Worm (Caenorhabditis elegans) whole organism, L2 larva: ENCODE measurements around the gene ccep-135.
A peak's percentile ranks its signal among the peaks of the same experiment; 100 is the strongest.

ENCODE experiments used
- C34F6.9 ChIP-seq: fragments of 150-350 bp; optimal IDR thresholded peaks from 2 replicates; lab custom pipeline; 2014; ENCODE audit warnings: missing biosample characterization, missing genetic modification characterization
- F13H6.1 ChIP-seq: sonication (generic microtip); optimal IDR thresholded peaks from 2 replicates; lab custom pipeline; 2016; ENCODE audit warnings: missing genetic modification characterization, missing compliant biosample characterization
- R02D3.7 ChIP-seq: fragments of 150-350 bp; optimal IDR thresholded peaks from 2 replicates; lab custom pipeline; 2014; ENCODE audit warnings: missing biosample characterization, missing genetic modification characterization
- ZK546.5 ChIP-seq: sonication (generic microtip); optimal IDR thresholded peaks from 2 replicates; lab custom pipeline; 2017; ENCODE audit warnings: missing biosample characterization, missing genetic modification characterization
- aly-2 ChIP-seq: fragments of 150-350 bp; optimal IDR thresholded peaks from 2 replicates; lab custom pipeline; 2014; ENCODE audit warnings: missing biosample characterization, missing genetic modification characterization
- ama-1 ChIP-seq: fragments of 150-350 bp; optimal IDR thresholded peaks from 2 replicates; lab custom pipeline; 2018; ENCODE audit warnings: inconsistent platforms
- blmp-1 ChIP-seq: sonication (generic microtip); optimal IDR thresholded peaks from 2 replicates; lab custom pipeline; 2017; ENCODE audit warnings: missing genetic modification characterization, mild to moderate bottlenecking, missing compliant biosample characterization, antibody characterized with exemption, moderate library complexity; ENCODE audit not compliant: insufficient read depth
- ceh-16 ChIP-seq: fragments of 150-350 bp; optimal IDR thresholded peaks from 2 replicates; lab custom pipeline; 2014; ENCODE audit warnings: missing biosample characterization, missing genetic modification characterization
- dmd-4 ChIP-seq: sonication (generic microtip); optimal IDR thresholded peaks from 2 replicates; lab custom pipeline; 2017; ENCODE audit warnings: missing biosample characterization, missing genetic modification characterization
- elt-3 ChIP-seq: sonication (generic microtip); optimal IDR thresholded peaks from 2 replicates; lab custom pipeline; 2017; ENCODE audit warnings: missing biosample characterization, missing genetic modification characterization
- gmeb-1 ChIP-seq: fragments of 150-350 bp; optimal IDR thresholded peaks from 2 replicates; lab custom pipeline; 2014; ENCODE audit warnings: missing biosample characterization, missing genetic modification characterization
- lin-13 ChIP-seq: fragments of 150-350 bp; optimal IDR thresholded peaks from 2 replicates; lab custom pipeline; 2014; ENCODE audit warnings: missing biosample characterization, missing genetic modification reagents, missing genetic modification characterization
- lin-39 ChIP-seq: fragments of 150-350 bp; optimal IDR thresholded peaks from 2 replicates; lab custom pipeline; 2014; ENCODE audit warnings: missing biosample characterization, missing genetic modification reagents, missing genetic modification characterization
- lsy-2 ChIP-seq, 2 experiments: fragments of 150-350 bp in 1 of 2; sonication (generic microtip) in 1 of 2; optimal IDR thresholded peaks; 2 replicates each; lab custom pipeline; 2014 to 2017; ENCODE audit warnings: missing biosample characterization in 2 of 2, missing genetic modification characterization in 2 of 2
- mab-5 ChIP-seq: fragments of 150-350 bp; optimal IDR thresholded peaks from 2 replicates; lab custom pipeline; 2014; ENCODE audit warnings: missing biosample characterization, missing genetic modification characterization
- mbf-1 ChIP-seq: sonication (generic microtip); optimal IDR thresholded peaks from 2 replicates; lab custom pipeline; 2017; ENCODE audit warnings: missing biosample characterization, missing genetic modification characterization
- mdl-1 ChIP-seq, 2 experiments: fragments of 150-350 bp in 1 of 2; sonication (generic microtip) in 1 of 2; optimal IDR thresholded peaks; 2 replicates each; lab custom pipeline; 2017; ENCODE audit warnings: missing biosample characterization in 2 of 2, missing genetic modification characterization in 2 of 2
- nhr-10 ChIP-seq: sonication (generic microtip); optimal IDR thresholded peaks from 2 replicates; lab custom pipeline; 2017; ENCODE audit warnings: missing biosample characterization, missing genetic modification characterization
- nhr-11 ChIP-seq: fragments of 150-350 bp; optimal IDR thresholded peaks from 2 replicates; lab custom pipeline; 2014; ENCODE audit warnings: missing biosample characterization, missing genetic modification characterization
- nhr-12 ChIP-seq: fragments of 150-350 bp; optimal IDR thresholded peaks from 2 replicates; lab custom pipeline; 2014; ENCODE audit warnings: missing biosample characterization, missing genetic modification characterization
- nhr-129 ChIP-seq: fragments of 150-350 bp; optimal IDR thresholded peaks from 2 replicates; lab custom pipeline; 2014; ENCODE audit warnings: missing biosample characterization, missing genetic modification characterization
- nhr-23 ChIP-seq: fragments of 150-350 bp; optimal IDR thresholded peaks from 2 replicates; lab custom pipeline; 2014; ENCODE audit warnings: missing biosample characterization, missing genetic modification reagents, missing genetic modification characterization
- nhr-6 ChIP-seq: fragments of 150-350 bp; optimal IDR thresholded peaks from 2 replicates; lab custom pipeline; 2014; ENCODE audit warnings: missing biosample characterization, missing genetic modification characterization
- peb-1 ChIP-seq: fragments of 150-350 bp; optimal IDR thresholded peaks from 2 replicates; lab custom pipeline; 2014; ENCODE audit warnings: missing biosample characterization, missing genetic modification characterization
- sem-4 ChIP-seq: fragments of 150-350 bp; optimal IDR thresholded peaks from 2 replicates; lab custom pipeline; 2014; ENCODE audit warnings: missing biosample characterization, missing genetic modification reagents, missing genetic modification characterization
- sma-3 ChIP-seq: sonication (generic microtip); optimal IDR thresholded peaks from 2 replicates; lab custom pipeline; 2016; ENCODE audit warnings: missing genetic modification reagents, missing genetic modification characterization, missing compliant biosample characterization
- snpc-4 ChIP-seq: fragments of 150-350 bp; optimal IDR thresholded peaks from 2 replicates; lab custom pipeline; 2014; ENCODE audit warnings: missing biosample characterization, missing genetic modification characterization
- unc-39 ChIP-seq: fragments of 150-350 bp; optimal IDR thresholded peaks from 2 replicates; lab custom pipeline; 2014; ENCODE audit warnings: missing biosample characterization, missing genetic modification characterization
- unc-55 ChIP-seq: fragments of 150-350 bp; sonication (generic microtip); optimal IDR thresholded peaks from 3 replicates; lab custom pipeline; 2014; ENCODE audit warnings: missing biosample characterization, missing genetic modification reagents, missing genetic modification characterization
- unc-62 ChIP-seq: fragments of 150-350 bp; optimal IDR thresholded peaks from 2 replicates; lab custom pipeline; 2014; ENCODE audit warnings: missing biosample characterization, missing genetic modification reagents, missing genetic modification characterization
- zag-1 ChIP-seq: fragments of 150-350 bp; optimal IDR thresholded peaks from 2 replicates; lab custom pipeline; 2014; ENCODE audit warnings: missing biosample characterization, missing genetic modification characterization
- ztf-1 ChIP-seq: fragments of 200-800 bp; sonication (Bioruptor generic); conservative IDR thresholded peaks from 2 replicates; pipeline ENCODE4 v1.3.6; 2022; ENCODE audit warnings: missing genetic modification characterization, missing compliant biosample characterization
- ztf-4 ChIP-seq: fragments of 150-350 bp; optimal IDR thresholded peaks from 2 replicates; lab custom pipeline; 2014; ENCODE audit warnings: missing biosample characterization, missing genetic modification characterization

ccep-135 gene

ce11 chrIII:3138087-3138486 lies 46.4 kb downstream of the ccep-135 start:
- TF ChIP-seq elt-3 (tag; lab: Kevin White, UChicago), result no peak

DNA sequence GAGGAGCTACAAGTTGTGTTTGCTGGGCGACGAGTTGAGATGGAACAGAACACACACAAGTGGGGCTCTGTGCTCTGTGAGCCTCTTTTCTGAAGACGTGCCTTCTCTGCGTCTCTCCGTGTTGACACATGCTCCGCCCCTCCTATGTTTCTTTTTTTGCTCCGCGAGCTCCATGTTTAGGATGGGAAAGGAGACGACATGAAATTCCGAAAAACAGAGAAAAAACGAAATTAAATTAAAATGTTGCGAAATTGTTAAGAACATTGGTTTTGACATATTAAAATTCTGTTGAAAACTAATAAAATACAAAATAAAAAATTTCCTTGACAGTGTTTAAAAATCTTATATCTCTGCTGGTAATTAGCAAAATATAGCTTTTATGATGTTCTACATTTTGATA lies 47.5 kb downstream of the ccep-135 start, which contains the start of gene mec-12:
Gene mec-12 (minus strand): TSS at position 91 of the 400 bp plus-strand sequence.
- no peak for TF ChIP-seq snpc-4
- TF ChIP-seq C34F6.9 (tag; lab: Kevin White, UChicago), result peak; percentile 36
- TF ChIP-seq unc-55 (GFP tag; lab: Kevin White, UChicago), result peak; percentile 15
- peak; percentile 68 for TF ChIP-seq zag-1 (tag; lab: Kevin White, UChicago)
- TF ChIP-seq sem-4 (tag; lab: Kevin White, UChicago), result peak; percentile 40
- no peak for TF ChIP-seq unc-62 (GFP tag; lab: Kevin White, UChicago)
- TF ChIP-seq ZK546.5 (tag; lab: Kevin White, UChicago), result no peak
- no peak for TF ChIP-seq lin-39
- peak in 1 of 2 experiments; percentile 57 for TF ChIP-seq lsy-2 (tag; optimal IDR thresholded peaks at IDR 0.05; lab: Kevin White, UChicago)

ce11 chrIII:3140227-3140626 lies 48.6 kb downstream of the ccep-135 start:
- no peak for TF ChIP-seq sma-3 (GFP tag; lab: Kevin White, UChicago)
- no peak for TF ChIP-seq mbf-1 (tag; lab: Kevin White, UChicago)
- TF ChIP-seq unc-39 (tag; lab: Kevin White, UChicago), result no peak
- no peak for TF ChIP-seq C34F6.9 (tag; lab: Kevin White, UChicago)
- no peak for TF ChIP-seq unc-62 (GFP tag; lab: Kevin White, UChicago)
- TF ChIP-seq blmp-1, result no peak

DNA sequence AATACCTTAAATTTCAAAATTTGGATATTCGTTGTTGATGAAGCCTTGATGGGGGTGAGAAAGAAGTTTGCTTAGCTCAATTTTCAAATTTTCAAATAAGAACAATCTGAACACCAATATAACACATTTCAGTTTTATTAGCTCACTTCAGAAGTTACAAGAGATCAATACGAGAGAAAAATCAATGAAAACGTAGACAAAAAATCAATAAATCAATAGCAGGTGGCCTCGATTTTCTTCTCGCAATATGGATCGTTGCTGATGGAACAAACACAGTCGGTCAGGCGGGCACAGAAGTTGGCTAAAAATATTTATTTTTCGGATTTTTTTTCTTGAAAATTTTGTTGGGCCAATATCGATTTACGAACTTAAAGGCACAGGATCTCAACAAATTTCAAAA lies 50.4 kb downstream of the ccep-135 start:
- TF ChIP-seq nhr-129 (tag; lab: Kevin White, UChicago) (no peak), nhr-6 (tag; lab: Kevin White, UChicago) (no peak), sma-3 (GFP tag; lab: Kevin White, UChicago) (no peak), mdl-1 (tag; optimal IDR thresholded peaks at IDR 0.05; lab: Kevin White, UChicago) (no peak), F13H6.1 (tag; lab: Kevin White, UChicago) (no peak), peb-1 (tag; lab: Kevin White, UChicago) (no peak), unc-62 (GFP tag; lab: Kevin White, UChicago) (no peak), mbf-1 (tag; lab: Kevin White, UChicago) (no peak), unc-39 (tag; lab: Kevin White, UChicago) (no peak), nhr-23 (tag; lab: Kevin White, UChicago) (no peak), lin-39 (no peak), nhr-11 (tag; lab: Kevin White, UChicago) (no peak), C34F6.9 (tag; lab: Kevin White, UChicago) (no peak), zag-1 (tag; lab: Kevin White, UChicago) (no peak), ceh-16 (tag; lab: Kevin White, UChicago) (no peak)

- TF ChIP-seq nhr-11 (tag; lab: Kevin White, UChicago) (no peak), ama-1 (no peak), nhr-12 (no peak), nhr-10 (tag; lab: Kevin White, UChicago) (no peak), aly-2 (tag; lab: Kevin White, UChicago) (no peak), ceh-16 (tag; lab: Kevin White, UChicago) (no peak), ZK546.5 (tag; lab: Kevin White, UChicago) (no peak), lsy-2 (tag; optimal IDR thresholded peaks at IDR 0.05; lab: Kevin White, UChicago) (no peak), unc-62 (GFP tag; lab: Kevin White, UChicago) (no peak), dmd-4 (no peak), ztf-1 (GFP tag; lab: Robert Waterston, UW) (no peak), mbf-1 (tag; lab: Kevin White, UChicago) (no peak), R02D3.7 (tag; lab: Kevin White, UChicago) (no peak), ztf-4 (tag; lab: Kevin White, UChicago) (no peak), lin-39 (no peak), mab-5 (tag; lab: Kevin White, UChicago) (no peak), lin-13 (GFP tag; lab: Kevin White, UChicago) (no peak), gmeb-1 (tag; lab: Kevin White, UChicago) (no peak)
These were observed 52.0 kb downstream of the ccep-135 start, which contains the start of gene C44B11.4 for ce11 chrIII:3143657-3144056. TSS of gene C44B11.4 (minus strand) at chrIII:3143757.
